Fruit fly (Drosophila melanogaster): Measurements from ENCODE around the gene Jon99Fi.

The Jon99Fi gene

dm6 chr3R:30529570-30529969 lies 40.8 kb downstream of the Jon99Fi start (continued):
- TF ChIP-seq unpg (GFP tag; optimal IDR thresholded peaks at IDR 0.05) (peak; percentile 9), ab (GFP tag; optimal IDR thresholded peaks at IDR 0.05) (no peak), vvl (GFP tag; IDR thresholded peaks at IDR 0.05) (peak; percentile 20; the same call in 1 of the 2 replicates), NfI (GFP tag; optimal IDR thresholded peaks at IDR 0.05) (no peak), chinmo (GFP tag; IDR thresholded peaks at IDR 0.05; ENCODE audit: partially characterized antibody) (no peak), CG12236 (GFP tag; optimal IDR thresholded peaks at IDR 0.05) (no peak), HLH54F (GFP tag; optimal IDR thresholded peaks at IDR 0.05) (no peak), CoRest (tag; optimal IDR thresholded peaks at IDR 0.05) (no peak), CG10366 (GFP tag; IDR thresholded peaks at IDR 0.05) (no peak), Sox102F (GFP tag; optimal IDR thresholded peaks at IDR 0.05) (peak; percentile 23), Med (GFP tag) (peak; percentile 48), NC2β (GFP tag; optimal IDR thresholded peaks at IDR 0.05) (no peak), CG9437 (GFP tag; optimal IDR thresholded peaks at IDR 0.05) (no peak), insv (GFP tag; optimal IDR thresholded peaks at IDR 0.05) (no peak), cwo (GFP tag; optimal IDR thresholded peaks at IDR 0.05) (no peak), prd (optimal IDR thresholded peaks at IDR 0.05) (no peak), prd (GFP tag; IDR thresholded peaks at IDR 0.05) (0 out of 3 replicates have a peak, but pooled peaks have one; percentile 14), CG11504 (tag; optimal IDR thresholded peaks at IDR 0.05) (peak; percentile 19), pnt (GFP tag; optimal IDR thresholded peaks at IDR 0.05) (no peak), lbe (GFP tag; optimal IDR thresholded peaks at IDR 0.05) (no peak), CG10147 (GFP tag; optimal IDR thresholded peaks at IDR 0.05) (no peak), tio (GFP tag; optimal IDR thresholded peaks at IDR 0.05) (no peak), CG17912 (GFP tag; optimal IDR thresholded peaks at IDR 0.05) (no peak), bsh (GFP tag; optimal IDR thresholded peaks at IDR 0.05) (peak in 1 of 2 experiments; percentile 29), CG13894 (tag; optimal IDR thresholded peaks at IDR 0.05) (no peak), CG12769 (tag; optimal IDR thresholded peaks at IDR 0.05) (peak; percentile 65), CG11695 (GFP tag; IDR thresholded peaks at IDR 0.05) (0 out of 3 replicates have a peak, but pooled peaks have one; percentile 10), lmd (GFP tag; IDR thresholded peaks at IDR 0.05) (0 out of 2 replicates have a peak, but pooled peaks have one; percentile 19), CG7928 (GFP tag; optimal IDR thresholded peaks at IDR 0.05) (no peak), gem (tag; optimal IDR thresholded peaks at IDR 0.05) (peak; percentile 28), CG8765 (GFP tag; IDR thresholded peaks at IDR 0.05) (no peak), MBD-R2 (GFP tag; IDR thresholded peaks at IDR 0.05) (no peak), tap (tag; optimal IDR thresholded peaks at IDR 0.05) (no peak), gcm (GFP tag; optimal IDR thresholded peaks at IDR 0.05) (no peak), eve (GFP tag; optimal IDR thresholded peaks at IDR 0.05) (peak in 1 of 2 experiments; percentile 23), abd-A (tag; optimal IDR thresholded peaks at IDR 0.05) (no peak), CG2678 (tag; optimal IDR thresholded peaks at IDR 0.05) (peak; percentile 15), wek (GFP tag; optimal IDR thresholded peaks at IDR 0.05) (no peak)

- TF ChIP-seq CG11560 (tag; IDR thresholded peaks at IDR 0.05) = no peak
- TF ChIP-seq Gug (GFP tag; IDR thresholded peaks at IDR 0.05) = no peak
- no peak for TF ChIP-seq CG3838 (GFP tag; optimal IDR thresholded peaks at IDR 0.05)
- TF ChIP-seq CG3065 (GFP tag; optimal IDR thresholded peaks at IDR 0.05) = no peak
- TF ChIP-seq CG11504 (tag; optimal IDR thresholded peaks at IDR 0.05) = peak; percentile 39
- TF ChIP-seq pita (GFP tag; optimal IDR thresholded peaks at IDR 0.05) = no peak
- no peak for TF ChIP-seq NC2α (GFP tag; optimal IDR thresholded peaks at IDR 0.05)
- TF ChIP-seq CG6254 (GFP tag; optimal IDR thresholded peaks at IDR 0.05) = peak; percentile 9
- TF ChIP-seq da (GFP tag; optimal IDR thresholded peaks at IDR 0.05) = no peak
- TF ChIP-seq CG17829 (tag; optimal IDR thresholded peaks at IDR 0.05) = peak; percentile 15
- TF ChIP-seq dmrt11E (tag; optimal IDR thresholded peaks at IDR 0.05) = peak; percentile 6
- TF ChIP-seq CG11093 (GFP tag; IDR thresholded peaks at IDR 0.05) = no peak
- peak; percentile 46 for TF ChIP-seq Sox102F (GFP tag; optimal IDR thresholded peaks at IDR 0.05)
- TF ChIP-seq slp2 (GFP tag; optimal IDR thresholded peaks at IDR 0.05) = no peak
- TF ChIP-seq crol (GFP tag; IDR thresholded peaks at IDR 0.05) = no peak
- no peak for TF ChIP-seq zfh1 (GFP tag; IDR thresholded peaks at IDR 0.05)
These were observed 42.5 kb downstream of the Jon99Fi start for dm6 chr3R:30531129-30531708.
